Fruit fly (Drosophila melanogaster) whole organism, embryonic: Measurements from ENCODE around the gene CG10862.

Experiments used
- Ada2b ChIP-seq: fragments of 200-800 bp; sonication (Bioruptor generic); IDR thresholded peaks from 2 replicates; pipeline ENCODE4 v1.3.6; 2022; ENCODE audit warnings: missing biosample characterization, missing genetic modification characterization
- CG1024 ChIP-seq: fragments of 200-800 bp; sonication (Bioruptor generic); IDR thresholded peaks from 2 replicates; pipeline ENCODE4 v1.3.6; 2022; ENCODE audit warnings: missing biosample characterization, missing genetic modification characterization
- CG10431 ChIP-seq: fragments of 200-800 bp; sonication (Bioruptor generic); optimal IDR thresholded peaks from 3 replicates; lab custom pipeline; 2018; ENCODE audit warnings: missing biosample characterization, mild to moderate bottlenecking, missing genetic modification characterization
- CG12299 ChIP-seq: fragments of 200-800 bp; sonication (Bioruptor generic); optimal IDR thresholded peaks from 2 replicates; lab custom pipeline; 2018; ENCODE audit warnings: missing biosample characterization, mild to moderate bottlenecking, missing genetic modification characterization
- CG15601 ChIP-seq: fragments of 200-800 bp; sonication (Bioruptor generic); optimal IDR thresholded peaks from 3 replicates; lab custom pipeline; 2019; ENCODE audit warnings: missing biosample characterization, mild to moderate bottlenecking, missing genetic modification characterization, moderate library complexity
- CG17328 ChIP-seq: fragments of 200-800 bp; sonication (Bioruptor generic); IDR thresholded peaks from 2 replicates; pipeline ENCODE4 v1.3.6; 2022; ENCODE audit warnings: missing biosample characterization, missing genetic modification characterization
- CG17912 ChIP-seq: fragments of 200-800 bp; sonication (Bioruptor generic); optimal IDR thresholded peaks from 2 replicates; lab custom pipeline; 2018; ENCODE audit warnings: missing biosample characterization, mild to moderate bottlenecking, missing genetic modification characterization
- CG18262 ChIP-seq: fragments of 200-800 bp; optimal IDR thresholded peaks from 3 replicates; lab custom pipeline; 2019; ENCODE audit warnings: missing biosample characterization, mild to moderate bottlenecking, missing genetic modification characterization, moderate library complexity
- CG2120 ChIP-seq: fragments of 200-800 bp; sonication (Bioruptor generic); optimal IDR thresholded peaks from 3 replicates; lab custom pipeline; 2016; ENCODE audit warnings: missing biosample characterization, missing genetic modification characterization
- CG2129 ChIP-seq: fragments of 200-800 bp; sonication (Bioruptor generic); IDR thresholded peaks from 2 replicates; pipeline ENCODE4 v1.3.6; 2022; ENCODE audit warnings: missing biosample characterization, missing genetic modification characterization; ENCODE audit not compliant: partially characterized antibody
- CG2202 ChIP-seq: fragments of 200-800 bp; sonication (Bioruptor generic); optimal IDR thresholded peaks from 2 replicates; lab custom pipeline; 2018; ENCODE audit warnings: missing biosample characterization, mild to moderate bottlenecking, missing genetic modification characterization
- CG30020 ChIP-seq: fragments of 200-800 bp; optimal IDR thresholded peaks from 2 replicates; lab custom pipeline; 2019; ENCODE audit warnings: missing biosample characterization, mild to moderate bottlenecking, missing genetic modification characterization, moderate library complexity
- CG33213 ChIP-seq: fragments of 200-800 bp; sonication (Bioruptor generic); optimal IDR thresholded peaks from 3 replicates; lab custom pipeline; 2016; ENCODE audit warnings: missing biosample characterization, missing genetic modification characterization
- CG3995 ChIP-seq: fragments of 200-800 bp; sonication (Bioruptor generic); optimal IDR thresholded peaks from 3 replicates; lab custom pipeline; 2016; ENCODE audit warnings: missing biosample characterization, missing genetic modification characterization
- CG4404 ChIP-seq: fragments of 200-800 bp; sonication (Bioruptor generic); IDR thresholded peaks from 2 replicates; pipeline ENCODE4 v1.3.6; 2022; ENCODE audit warnings: missing biosample characterization, missing genetic modification characterization
- CG6854 ChIP-seq: fragments of 200-800 bp; sonication (Bioruptor generic); optimal IDR thresholded peaks from 3 replicates; lab custom pipeline; 2017; ENCODE audit warnings: missing biosample characterization, mild to moderate bottlenecking, missing genetic modification characterization
- CG8944 ChIP-seq: fragments of 200-800 bp; sonication (Bioruptor generic); optimal IDR thresholded peaks from 3 replicates; lab custom pipeline; 2016; ENCODE audit warnings: missing biosample characterization, missing genetic modification characterization
- CG9817 ChIP-seq: fragments of 200-800 bp; sonication (Bioruptor generic); optimal IDR thresholded peaks from 2 replicates; lab custom pipeline; 2018; ENCODE audit warnings: missing biosample characterization, mild to moderate bottlenecking, missing genetic modification characterization, moderate library complexity
- Ets97D ChIP-seq: fragments of 200-800 bp; sonication (Bioruptor generic); optimal IDR thresholded peaks from 3 replicates; lab custom pipeline; 2016; ENCODE audit warnings: missing biosample characterization, missing genetic modification characterization
- HHEX ChIP-seq: fragments of 200-800 bp; sonication (Bioruptor generic); optimal IDR thresholded peaks from 3 replicates; lab custom pipeline; 2017; ENCODE audit warnings: missing biosample characterization, mild to moderate bottlenecking, missing genetic modification characterization, missing genetic modification reagents
- Jarid2 ChIP-seq: fragments of 200-800 bp; sonication (Bioruptor generic); optimal IDR thresholded peaks from 3 replicates; lab custom pipeline; 2017; ENCODE audit warnings: mild to moderate bottlenecking, missing biosample characterization, missing genetic modification reagents, missing genetic modification characterization
- Meics ChIP-seq: fragments of 200-800 bp; sonication (Bioruptor generic); optimal IDR thresholded peaks from 2 replicates; lab custom pipeline; 2017; ENCODE audit warnings: missing biosample characterization, mild to moderate bottlenecking, missing genetic modification characterization
- Sry-β ChIP-seq: fragments of 200-800 bp; sonication (Bioruptor generic); optimal IDR thresholded peaks from 2 replicates; lab custom pipeline; 2018; ENCODE audit warnings: missing biosample characterization, mild to moderate bottlenecking, missing genetic modification characterization, moderate library complexity
- Sry-δ ChIP-seq: fragments of 200-800 bp; sonication (Bioruptor generic); optimal IDR thresholded peaks from 2 replicates; lab custom pipeline; 2016; ENCODE audit warnings: missing biosample characterization, missing genetic modification characterization
- Taf1 ChIP-seq: fragments of 200-800 bp; sonication (Bioruptor generic); IDR thresholded peaks from 2 replicates; pipeline ENCODE4 v1.3.6; 2022; ENCODE audit warnings: missing biosample characterization, missing genetic modification characterization
- Tbp ChIP-seq: fragments of >200 bp; optimal IDR thresholded peaks from 2 replicates; lab custom pipeline; 2018; ENCODE audit warnings: missing biosample characterization, missing genetic modification characterization
- YL-1 ChIP-seq: fragments of 200-800 bp; sonication (Bioruptor generic); optimal IDR thresholded peaks from 3 replicates; lab custom pipeline; 2017; ENCODE audit warnings: missing biosample characterization, mild to moderate bottlenecking, missing genetic modification characterization
- ase ChIP-seq: fragments of 200-800 bp; sonication (Bioruptor generic); IDR thresholded peaks from 3 replicates; pipeline ENCODE4 v1.3.6; 2022; ENCODE audit warnings: missing biosample characterization, missing genetic modification characterization
- ash1 ChIP-seq: fragments of 200-800 bp; sonication (Bioruptor generic); optimal IDR thresholded peaks from 2 replicates; lab custom pipeline; 2018; ENCODE audit warnings: missing biosample characterization, mild to moderate bottlenecking, missing genetic modification characterization
- ato ChIP-seq: fragments of 200-800 bp; sonication (Bioruptor generic); IDR thresholded peaks from 2 replicates; pipeline ENCODE4 v1.3.6; 2022; ENCODE audit warnings: missing biosample characterization, missing genetic modification characterization; ENCODE audit not compliant: partially characterized antibody
- az2 ChIP-seq: fragments of 200-800 bp; sonication (Bioruptor generic); optimal IDR thresholded peaks from 3 replicates; lab custom pipeline; 2016; ENCODE audit warnings: missing biosample characterization, missing genetic modification characterization
- bcd ChIP-seq: fragments of 200-800 bp; sonication (Bioruptor generic); optimal IDR thresholded peaks from 2 replicates; lab custom pipeline; 2017; ENCODE audit warnings: missing biosample characterization, mild to moderate bottlenecking, missing genetic modification characterization
- cg ChIP-seq: fragments of 200-800 bp; sonication (Bioruptor generic); optimal IDR thresholded peaks from 3 replicates; lab custom pipeline; 2019; ENCODE audit warnings: missing biosample characterization, mild to moderate bottlenecking, missing genetic modification characterization, moderate library complexity
- corto ChIP-seq: fragments of 200-800 bp; sonication (Bioruptor generic); optimal IDR thresholded peaks from 2 replicates; lab custom pipeline; 2016; ENCODE audit warnings: missing biosample characterization, mild to moderate bottlenecking, missing genetic modification characterization, moderate library complexity
- dan ChIP-seq: fragments of 200-800 bp; sonication (Bioruptor generic); IDR thresholded peaks from 2 replicates; pipeline ENCODE4 v1.3.6; 2022; ENCODE audit warnings: missing biosample characterization, missing genetic modification characterization
- en ChIP-seq: fragments of 200-800 bp; sonication (Bioruptor generic); optimal IDR thresholded peaks from 2 replicates; lab custom pipeline; 2016; ENCODE audit warnings: missing biosample characterization, missing genetic modification characterization
- eyg ChIP-seq: fragments of 200-800 bp; sonication (Bioruptor generic); optimal IDR thresholded peaks from 3 replicates; lab custom pipeline; 2016; ENCODE audit warnings: missing biosample characterization, missing genetic modification characterization
- fd64A ChIP-seq: fragments of 200-800 bp; sonication (Bioruptor generic); optimal IDR thresholded peaks from 3 replicates; lab custom pipeline; 2018; ENCODE audit warnings: missing biosample characterization, mild to moderate bottlenecking, missing genetic modification characterization
- kah ChIP-seq: fragments of 200-800 bp; sonication (Bioruptor generic); optimal IDR thresholded peaks from 2 replicates; lab custom pipeline; 2018; ENCODE audit warnings: missing biosample characterization, mild to moderate bottlenecking, missing genetic modification characterization
- lbe ChIP-seq: fragments of 200-800 bp; sonication (Bioruptor generic); optimal IDR thresholded peaks from 2 replicates; lab custom pipeline; 2016; ENCODE audit warnings: missing biosample characterization, mild to moderate bottlenecking, missing genetic modification characterization
- lov ChIP-seq, 2 experiments: fragments of 200-800 bp in 1 of 2; fragments of >200 bp in 1 of 2; sonication (Bioruptor generic) in 1 of 2; IDR thresholded peaks in 1 of 2; optimal IDR thresholded peaks in 1 of 2; 2 replicates in 1 of 2; 3 replicates in 1 of 2; pipeline versions ENCODE4 v1.3.6 to Lab custom; 2017 to 2022; ENCODE audit warnings: missing biosample characterization in 1 of 2, missing genetic modification characterization in 1 of 2
- nom ChIP-seq: fragments of 200-800 bp; sonication (Bioruptor generic); optimal IDR thresholded peaks from 2 replicates; lab custom pipeline; 2017; ENCODE audit warnings: missing biosample characterization, missing genetic modification characterization, mild to moderate bottlenecking, moderate library complexity, missing genetic modification reagents
- onecut ChIP-seq: fragments of 200-800 bp; sonication (Bioruptor generic); IDR thresholded peaks from 2 replicates; pipeline ENCODE4 v1.3.6; 2022; ENCODE audit warnings: missing biosample characterization, missing genetic modification characterization
- pho ChIP-seq: fragments of 200-800 bp; sonication (Bioruptor generic); optimal IDR thresholded peaks from 2 replicates; lab custom pipeline; 2016; ENCODE audit warnings: missing biosample characterization, missing genetic modification characterization
- pros ChIP-seq: fragments of 200-800 bp; sonication (Bioruptor generic); optimal IDR thresholded peaks from 3 replicates; lab custom pipeline; 2019; ENCODE audit warnings: missing biosample characterization, mild to moderate bottlenecking, missing genetic modification characterization, moderate library complexity
- psq ChIP-seq: fragments of 200-800 bp; sonication (Bioruptor generic); optimal IDR thresholded peaks from 2 replicates; lab custom pipeline; 2017; ENCODE audit warnings: missing biosample characterization, missing genetic modification characterization
- row ChIP-seq: fragments of 200-800 bp; sonication (Bioruptor generic); IDR thresholded peaks from 3 replicates; pipeline ENCODE4 v1.3.6; 2022; ENCODE audit warnings: missing biosample characterization, missing genetic modification characterization
- trh ChIP-seq: fragments of 200-800 bp; sonication (Bioruptor generic); optimal IDR thresholded peaks from 2 replicates; lab custom pipeline; 2016; ENCODE audit warnings: missing biosample characterization, missing genetic modification characterization
- ttk ChIP-seq: fragments of 200-800 bp; sonication (Bioruptor generic); IDR thresholded peaks from 2 replicates; pipeline ENCODE4 v2.1.2; 2022; ENCODE audit warnings: missing biosample characterization, missing genetic modification characterization
- vvl ChIP-seq: fragments of 200-800 bp; sonication (Bioruptor generic); IDR thresholded peaks from 2 replicates; pipeline ENCODE4 v1.3.6; 2022; ENCODE audit warnings: missing biosample characterization, missing genetic modification characterization
- z ChIP-seq: fragments of 200-800 bp; sonication (Bioruptor generic); IDR thresholded peaks from 3 replicates; pipeline ENCODE4 v1.3.6; 2022; ENCODE audit warnings: missing biosample characterization, missing genetic modification characterization

CG10862 gene

dm6 chr3L:3617252-3617651, 37.3 kb downstream of the CG10862 start (continued):
- TF ChIP-seq trh (peak; percentile 61), corto (GFP tag; lab: Kevin White, UChicago) (peak; percentile 80), CG2129 (GFP tag; lab: Robert Waterston, UW) (no peak), Tbp (no peak), en (peak; percentile 52), CG4404 (GFP tag; lab: Robert Waterston, UW) (peak; percentile 77), CG18262 (tag; lab: Kevin White, UChicago) (peak; percentile 91), nom (GFP tag; lab: Kevin White, UChicago) (peak; percentile 64), Meics (GFP tag; lab: Kevin White, UChicago) (peak; percentile 3), Jarid2 (peak; percentile 47), az2 (GFP tag; lab: Kevin White, UChicago) (peak; percentile 92), cg (GFP tag; lab: Kevin White, UChicago) (no peak), CG30020 (peak; percentile 45), row (peak; percentile 84), CG9817 (peak; percentile 40), CG17328 (GFP tag; lab: Robert Waterston, UW) (peak; percentile 92), CG6854 (GFP tag; lab: Kevin White, UChicago) (no peak), psq (GFP tag; lab: Kevin White, UChicago) (peak; percentile 69), bcd (GFP tag; lab: Kevin White, UChicago) (peak; percentile 75), ttk (GFP tag; lab: Robert Waterston, UW) (peak; percentile 75), onecut (peak; percentile 77), CG1024 (GFP tag; lab: Robert Waterston, UW) (peak; percentile 81), HHEX (GFP tag; lab: Kevin White, UChicago) (peak; percentile 57), CG2120 (GFP tag; lab: Kevin White, UChicago) (peak; percentile 50), CG12299 (tag; lab: Kevin White, UChicago) (peak; percentile 35), dan (GFP tag; lab: Robert Waterston, UW) (peak; percentile 79), Sry-β (GFP tag; lab: Kevin White, UChicago) (peak; percentile 37), Sry-δ (peak; percentile 14), z (0 out of 3 replicates have a peak, but pooled peaks have one; percentile 44), vvl (GFP tag; lab: Robert Waterston, UW) (peak; percentile 93), pros (GFP tag; lab: Kevin White, UChicago) (no peak), CG3995 (GFP tag; lab: Kevin White, UChicago) (no peak), lbe (peak; percentile 80), fd64A (GFP tag; lab: Kevin White, UChicago) (no peak), YL-1 (no peak), ash1 (GFP tag; lab: Kevin White, UChicago) (no peak), ase (peak; percentile 63; the same call in 2 of the 3 replicates), eyg (peak; percentile 26), Ets97D (peak; percentile 50), Taf1 (GFP tag; lab: Robert Waterston, UW) (peak; percentile 38; the same call in 1 of the 2 replicates), CG15601 (tag; lab: Kevin White, UChicago) (peak; percentile 86), CG8944 (peak; percentile 83), Ada2b (GFP tag; lab: Robert Waterston, UW) (peak; percentile 62), CG10431 (GFP tag; lab: Kevin White, UChicago) (peak; percentile 52), CG2202 (peak; percentile 93), CG33213 (GFP tag; lab: Kevin White, UChicago) (peak; percentile 65), ato (GFP tag; lab: Robert Waterston, UW) (no peak), pho (GFP tag; lab: Kevin White, UChicago) (peak; percentile 42), CG17912 (GFP tag; lab: Kevin White, UChicago) (no peak), kah (GFP tag; lab: Kevin White, UChicago) (no peak), lov (optimal IDR thresholded peaks at IDR 0.05; lab: Kevin White, UChicago) (no peak), lov (GFP tag; IDR thresholded peaks at IDR 0.05; lab: Robert Waterston, UW) (peak; percentile 84)
